Worm (Caenorhabditis elegans) whole organism, L2 larva: ENCODE measurements around the gene C27C12.3.

ENCODE experiments used
- F13H6.1 ChIP-seq: sonication (generic microtip); optimal IDR thresholded peaks from 2 replicates; lab custom pipeline; 2016; ENCODE audit warnings: missing genetic modification characterization, missing compliant biosample characterization
- R02D3.7 ChIP-seq: fragments of 150-350 bp; optimal IDR thresholded peaks from 2 replicates; lab custom pipeline; 2014; ENCODE audit warnings: missing biosample characterization, missing genetic modification characterization
- ZK546.5 ChIP-seq: sonication (generic microtip); optimal IDR thresholded peaks from 2 replicates; lab custom pipeline; 2017; ENCODE audit warnings: missing biosample characterization, missing genetic modification characterization
- elt-3 ChIP-seq: sonication (generic microtip); optimal IDR thresholded peaks from 2 replicates; lab custom pipeline; 2017; ENCODE audit warnings: missing biosample characterization, missing genetic modification characterization
- lin-13 ChIP-seq: fragments of 150-350 bp; optimal IDR thresholded peaks from 2 replicates; lab custom pipeline; 2014; ENCODE audit warnings: missing biosample characterization, missing genetic modification reagents, missing genetic modification characterization
- nhr-10 ChIP-seq: sonication (generic microtip); optimal IDR thresholded peaks from 2 replicates; lab custom pipeline; 2017; ENCODE audit warnings: missing biosample characterization, missing genetic modification characterization
- nhr-237 ChIP-seq: fragments of 150-350 bp; optimal IDR thresholded peaks from 2 replicates; lab custom pipeline; 2014; ENCODE audit warnings: missing biosample characterization, missing genetic modification characterization
- nhr-77 ChIP-seq: fragments of 150-350 bp; optimal IDR thresholded peaks from 2 replicates; lab custom pipeline; 2014; ENCODE audit warnings: missing biosample characterization, missing genetic modification characterization
- snpc-4 ChIP-seq: fragments of 150-350 bp; optimal IDR thresholded peaks from 2 replicates; lab custom pipeline; 2014; ENCODE audit warnings: missing biosample characterization, missing genetic modification characterization
- unc-62 ChIP-seq: fragments of 150-350 bp; optimal IDR thresholded peaks from 2 replicates; lab custom pipeline; 2014; ENCODE audit warnings: missing biosample characterization, missing genetic modification reagents, missing genetic modification characterization
- zag-1 ChIP-seq: fragments of 150-350 bp; optimal IDR thresholded peaks from 2 replicates; lab custom pipeline; 2014; ENCODE audit warnings: missing biosample characterization, missing genetic modification characterization

DNA sequence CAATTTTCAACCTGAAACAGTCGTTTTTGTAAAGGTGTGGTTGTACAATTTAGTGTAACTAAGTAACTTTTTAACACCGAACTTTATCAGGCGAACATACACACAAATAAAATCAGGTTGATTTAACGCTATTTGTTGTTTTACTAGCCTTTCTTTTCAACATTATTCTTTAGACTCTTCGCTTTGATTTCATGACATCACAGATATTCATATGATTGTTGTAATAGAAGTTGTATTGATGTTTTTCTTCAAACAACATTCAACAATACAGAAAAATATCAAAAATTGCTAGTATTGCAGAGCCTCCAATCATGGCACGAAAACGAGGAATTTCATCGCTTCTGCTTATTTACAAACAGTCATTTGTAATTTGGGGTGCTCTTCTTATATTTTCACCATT is 29.2 kb upstream of the C27C12.3 start, which contains the start of gene nac-1:
- no peak for TF ChIP-seq unc-62 (GFP tag; lab: Kevin White, UChicago)
- no peak for TF ChIP-seq nhr-77 (tag; lab: Kevin White, UChicago)
- TF ChIP-seq snpc-4 (tag; lab: Kevin White, UChicago) = no peak
- no peak for TF ChIP-seq F13H6.1 (tag; lab: Kevin White, UChicago)
- TF ChIP-seq nhr-237 (tag; lab: Kevin White, UChicago) = no peak
- TF ChIP-seq lin-13 = no peak
- TF ChIP-seq nhr-10 = no peak
- TF ChIP-seq zag-1 = no peak
- no peak for TF ChIP-seq ZK546.5 (tag; lab: Kevin White, UChicago)
- TF ChIP-seq R02D3.7 (tag; lab: Kevin White, UChicago) = no peak
- TF ChIP-seq elt-3 (tag; lab: Kevin White, UChicago) = no peak
